Worm (Caenorhabditis elegans) whole organism, young adult: ENCODE data around the gene C01G10.9.

Source experiments
- B0019.2 ChIP-seq: fragments of 200-800 bp; sonication (Bioruptor generic); conservative IDR thresholded peaks from 2 replicates; pipeline ENCODE4 v1.3.6; 2022; ENCODE audit warnings: missing genetic modification reagents, missing genetic modification characterization, missing compliant biosample characterization
- D2030.7 ChIP-seq: fragments of 200-800 bp; sonication (Bioruptor generic); IDR thresholded peaks from 2 replicates; pipeline ENCODE4 v1.3.6; 2022; ENCODE audit warnings: missing genetic modification reagents, missing genetic modification characterization, missing compliant biosample characterization
- F33H1.4 ChIP-seq: fragments of 200-800 bp; sonication (Bioruptor generic); IDR thresholded peaks from 2 replicates; pipeline ENCODE4 v1.3.6; 2022; ENCODE audit warnings: missing genetic modification reagents, missing genetic modification characterization, missing compliant biosample characterization
- F37B4.10 ChIP-seq: fragments of 200-800 bp; sonication (Bioruptor generic); IDR thresholded peaks from 2 replicates; pipeline ENCODE4 v1.3.6; 2022; ENCODE audit warnings: missing genetic modification characterization, missing compliant biosample characterization
- F52B5.7 ChIP-seq: sonication (generic microtip); optimal IDR thresholded peaks from 2 replicates; lab custom pipeline; 2016; ENCODE audit warnings: mild to moderate bottlenecking, missing genetic modification characterization, missing compliant biosample characterization
- K11D2.4 ChIP-seq: fragments of 200-800 bp; sonication (Bioruptor generic); IDR thresholded peaks from 2 replicates; pipeline ENCODE4 v1.3.6; 2022; ENCODE audit warnings: missing genetic modification reagents, missing genetic modification characterization, missing compliant biosample characterization
- Y67H2A.10 ChIP-seq: fragments of 200-800 bp; sonication (Bioruptor generic); conservative IDR thresholded peaks from 2 replicates; pipeline ENCODE4 v1.3.6; 2022; ENCODE audit warnings: missing genetic modification reagents, missing genetic modification characterization, missing compliant biosample characterization
- aptf-2 ChIP-seq: fragments of 200-800 bp; sonication (Bioruptor generic); conservative IDR thresholded peaks from 2 replicates; pipeline ENCODE4 v1.3.6; 2022; ENCODE audit warnings: missing genetic modification reagents, missing genetic modification characterization, missing compliant biosample characterization
- athp-1 ChIP-seq: sonication (generic microtip); optimal IDR thresholded peaks from 2 replicates; lab custom pipeline; 2017; ENCODE audit warnings: mild to moderate bottlenecking, missing genetic modification characterization, missing compliant biosample characterization
- attf-3 ChIP-seq: fragments of 200-800 bp; sonication (Bioruptor generic); conservative IDR thresholded peaks from 2 replicates; pipeline ENCODE4 v1.3.6; 2022; ENCODE audit warnings: missing genetic modification reagents, missing genetic modification characterization, missing compliant biosample characterization
- attf-5 ChIP-seq: fragments of 200-800 bp; sonication (Bioruptor generic); optimal IDR thresholded peaks from 2 replicates; lab custom pipeline; 2018; ENCODE audit warnings: mild to moderate bottlenecking, missing genetic modification characterization, missing compliant biosample characterization
- ceh-91 ChIP-seq: fragments of 200-800 bp; sonication (Bioruptor generic); IDR thresholded peaks from 2 replicates; pipeline ENCODE4 v1.3.6; 2022; ENCODE audit warnings: missing genetic modification reagents, missing genetic modification characterization, missing compliant biosample characterization
- dox-1 ChIP-seq: fragments of 200-800 bp; sonication (Bioruptor generic); IDR thresholded peaks from 2 replicates; pipeline ENCODE4 v1.3.6; 2022; ENCODE audit warnings: missing genetic modification reagents, missing genetic modification characterization, missing compliant biosample characterization
- dpl-1 ChIP-seq: fragments of 150-350 bp; optimal IDR thresholded peaks from 2 replicates; lab custom pipeline; 2014; ENCODE audit warnings: missing biosample characterization, missing genetic modification reagents, missing genetic modification characterization
- efl-1 ChIP-seq: fragments of 150-350 bp; optimal IDR thresholded peaks from 2 replicates; lab custom pipeline; 2014; ENCODE audit warnings: missing biosample characterization, missing genetic modification reagents, missing genetic modification characterization
- egl-18 ChIP-seq: fragments of 200-800 bp; sonication (Bioruptor generic); IDR thresholded peaks from 2 replicates; pipeline ENCODE4 v1.3.6; 2022; ENCODE audit warnings: missing genetic modification reagents, missing genetic modification characterization, missing compliant biosample characterization
- egrh-3 ChIP-seq: fragments of 200-800 bp; sonication (Bioruptor generic); IDR thresholded peaks from 2 replicates; pipeline ENCODE4 v1.3.6; 2022; ENCODE audit warnings: missing genetic modification reagents, missing genetic modification characterization, missing compliant biosample characterization
- ekl-4 ChIP-seq: fragments of 200-800 bp; sonication (Bioruptor generic); IDR thresholded peaks from 2 replicates; pipeline ENCODE4 v1.3.6; 2022; ENCODE audit warnings: missing genetic modification reagents, missing genetic modification characterization, missing compliant biosample characterization
- ets-4 ChIP-seq: fragments of 200-800 bp; sonication (Bioruptor generic); optimal IDR thresholded peaks from 2 replicates; lab custom pipeline; 2018; ENCODE audit warnings: mild to moderate bottlenecking, missing genetic modification characterization, missing compliant biosample characterization
- hlh-26 ChIP-seq: fragments of 200-800 bp; sonication (Bioruptor generic); conservative IDR thresholded peaks from 2 replicates; pipeline ENCODE4 v1.3.6; 2022; ENCODE audit warnings: missing genetic modification reagents, missing genetic modification characterization, missing compliant biosample characterization
- hmg-20 ChIP-seq: fragments of 200-800 bp; sonication (Bioruptor generic); IDR thresholded peaks from 2 replicates; pipeline ENCODE4 v1.3.6; 2022; ENCODE audit warnings: missing genetic modification reagents, missing genetic modification characterization, missing compliant biosample characterization
- hsf-1 ChIP-seq: fragments of 200-800 bp; sonication (Bioruptor generic); IDR thresholded peaks from 2 replicates; pipeline ENCODE4 v1.3.6; 2022; ENCODE audit warnings: missing genetic modification reagents, missing genetic modification characterization, missing compliant biosample characterization
- lsl-1 ChIP-seq: fragments of 200-800 bp; sonication (Bioruptor generic); optimal IDR thresholded peaks from 2 replicates; lab custom pipeline; 2018; ENCODE audit warnings: mild to moderate bottlenecking, missing genetic modification characterization, moderate library complexity, missing compliant biosample characterization
- lsy-27 ChIP-seq: sonication (generic microtip); optimal IDR thresholded peaks from 2 replicates; lab custom pipeline; 2017; ENCODE audit warnings: missing genetic modification characterization, mild to moderate bottlenecking, missing compliant biosample characterization, antibody characterized with exemption, missing genotype, borderline replicate concordance; ENCODE audit not compliant: insufficient read depth
- madf-8 ChIP-seq: fragments of 200-800 bp; sonication (Bioruptor generic); conservative IDR thresholded peaks from 2 replicates; pipeline ENCODE4 v1.3.6; 2022; ENCODE audit warnings: missing genetic modification reagents, missing genetic modification characterization, missing compliant biosample characterization
- mcd-1 ChIP-seq: fragments of 200-800 bp; sonication (Bioruptor generic); IDR thresholded peaks from 2 replicates; pipeline ENCODE4 v1.3.6; 2022; ENCODE audit warnings: missing genetic modification reagents, missing genetic modification characterization, missing compliant biosample characterization
- mxl-1 ChIP-seq: sonication (generic microtip); optimal IDR thresholded peaks from 2 replicates; lab custom pipeline; 2016; ENCODE audit warnings: missing genetic modification characterization, missing compliant biosample characterization
- nfya-1 ChIP-seq: sonication (generic microtip); optimal IDR thresholded peaks from 2 replicates; lab custom pipeline; 2017; ENCODE audit warnings: antibody characterized with exemption, missing compliant biosample characterization, missing genetic modification characterization, borderline replicate concordance; ENCODE audit not compliant: insufficient read depth
- pha-4 ChIP-seq: fragments of 150-350 bp; sonication (generic microtip); optimal IDR thresholded peaks from 2 replicates; lab custom pipeline; 2014; ENCODE audit warnings: missing biosample characterization, missing genetic modification reagents, missing genetic modification characterization
- rcor-1 ChIP-seq: fragments of 200-800 bp; sonication (Bioruptor generic); IDR thresholded peaks from 2 replicates; pipeline ENCODE4 v1.3.6; 2022; ENCODE audit warnings: missing genetic modification reagents, missing genetic modification characterization, missing compliant biosample characterization
- sea-2 ChIP-seq: fragments of 200-800 bp; sonication (Bioruptor generic); IDR thresholded peaks from 2 replicates; pipeline ENCODE4 v1.3.6; 2022; ENCODE audit warnings: missing genetic modification characterization, missing compliant biosample characterization
- snpc-3.4 ChIP-seq: sonication (generic microtip); optimal IDR thresholded peaks from 2 replicates; lab custom pipeline; 2017; ENCODE audit warnings: missing genetic modification characterization, mild to moderate bottlenecking, missing compliant biosample characterization, antibody characterized with exemption, moderate library complexity, missing genotype, missing genetic modification reagents
- snpc-4 ChIP-seq, 5 experiments: fragments of 150-350 bp in 1 of 5; sonication (generic microtip) in 4 of 5; optimal IDR thresholded peaks; 2 replicates each; lab custom pipeline; 2014 to 2018; ENCODE audit warnings: missing genetic modification characterization in 5 of 5, missing biosample characterization in 3 of 5, antibody characterized with exemption in 2 of 5, mild to moderate bottlenecking in 2 of 5, missing compliant biosample characterization in 2 of 5, missing genotype in 2 of 5, moderate library complexity in 2 of 5, missing genetic modification reagents in 1 of 5
- sptf-2 ChIP-seq: fragments of 200-800 bp; sonication (Bioruptor generic); optimal IDR thresholded peaks from 2 replicates; lab custom pipeline; 2018; ENCODE audit warnings: mild to moderate bottlenecking, missing genetic modification characterization, missing compliant biosample characterization
- tbx-9 ChIP-seq: sonication (generic microtip); optimal IDR thresholded peaks from 2 replicates; lab custom pipeline; 2016; ENCODE audit warnings: borderline replicate concordance, missing genetic modification characterization, inconsistent platforms, missing compliant biosample characterization
- tlf-1 ChIP-seq: fragments of 200-800 bp; sonication (Bioruptor generic); optimal IDR thresholded peaks from 2 replicates; lab custom pipeline; 2018; ENCODE audit warnings: mild to moderate bottlenecking, missing genetic modification characterization, missing compliant biosample characterization
- ztf-28 ChIP-seq: fragments of 200-800 bp; sonication (Bioruptor generic); IDR thresholded peaks from 2 replicates; pipeline ENCODE4 v1.3.6; 2022; ENCODE audit warnings: missing genetic modification reagents, missing genetic modification characterization, missing compliant biosample characterization
- ztf-3 ChIP-seq: fragments of 200-800 bp; sonication (Bioruptor generic); optimal IDR thresholded peaks from 2 replicates; lab custom pipeline; 2018; ENCODE audit warnings: mild to moderate bottlenecking, missing genetic modification characterization, missing compliant biosample characterization
- ztf-6 ChIP-seq: fragments of 200-800 bp; sonication (Bioruptor generic); IDR thresholded peaks from 2 replicates; pipeline ENCODE4 v1.3.6; 2022; ENCODE audit warnings: missing genetic modification reagents, missing genetic modification characterization, missing compliant biosample characterization

The C01G10.9 gene

ce11 chrV:15059534-15059933 lies 22.8 kb upstream of the C01G10.9 start, which contains the start of the genes mcm-3 and C25D7.15 (continued):
- TF ChIP-seq lsl-1 (GFP tag; lab: Kevin White, UChicago) (peak; percentile 78), mcd-1 (GFP tag; lab: Robert Waterston, UW) (peak; percentile 49), Y67H2A.10 (GFP tag; lab: Robert Waterston, UW) (no peak), ztf-6 (GFP tag; lab: Robert Waterston, UW) (no peak), B0019.2 (GFP tag; lab: Robert Waterston, UW) (peak; percentile 84), athp-1 (tag; lab: Kevin White, UChicago) (no peak), D2030.7 (GFP tag; lab: Robert Waterston, UW) (peak; percentile 87), hlh-26 (GFP tag; lab: Robert Waterston, UW) (no peak), F52B5.7 (tag; lab: Kevin White, UChicago) (no peak), hsf-1 (peak; percentile 87), K11D2.4 (GFP tag; lab: Robert Waterston, UW) (no peak), madf-8 (GFP tag; lab: Robert Waterston, UW) (peak; percentile 90), efl-1 (GFP tag; lab: Kevin White, UChicago) (peak; percentile 96), nfya-1 (tag; lab: Kevin White, UChicago) (no peak), attf-5 (no peak), sea-2 (GFP tag; lab: Robert Waterston, UW) (no peak), rcor-1 (peak; percentile 50), ekl-4 (GFP tag; lab: Robert Waterston, UW) (no peak), mxl-1 (tag; lab: Kevin White, UChicago) (no peak), egl-18 (no peak), dox-1 (GFP tag; lab: Robert Waterston, UW) (peak; percentile 69; the same call in 1 of the 2 replicates), lsy-27 (tag; lab: Kevin White, UChicago) (no peak), dpl-1 (peak; percentile 89), aptf-2 (GFP tag; lab: Robert Waterston, UW) (no peak), snpc-3.4 (tag; lab: Kevin White, UChicago) (peak; percentile 84), tlf-1 (GFP tag; lab: Kevin White, UChicago) (peak; percentile 68), F37B4.10 (GFP tag; lab: Robert Waterston, UW) (no peak), hmg-20 (no peak), egrh-3 (GFP tag; lab: Robert Waterston, UW) (no peak), tbx-9 (tag; lab: Kevin White, UChicago) (no peak), ets-4 (GFP tag; lab: Kevin White, UChicago) (no peak), attf-3 (GFP tag; lab: Robert Waterston, UW) (0 out of 2 replicates have a peak, but pooled peaks have one; percentile 42), ztf-3 (GFP tag; lab: Kevin White, UChicago) (no peak), snpc-4 (GFP tag; optimal IDR thresholded peaks at IDR 0.05; lab: Kevin White, UChicago) (no peak), snpc-4 (tag; optimal IDR thresholded peaks at IDR 0.05; lab: Kevin White, UChicago) (peak in 1 of 4 experiments; percentile 42), sptf-2 (GFP tag; lab: Kevin White, UChicago) (no peak), ztf-28 (no peak), ceh-91 (GFP tag; lab: Robert Waterston, UW) (peak; percentile 89)
- TF ChIP-seq, all 124 proteins: peak for 32

ce11 chrV:15060595-15060994 lies 21.7 kb upstream of the C01G10.9 start:
- no peak for TF ChIP-seq F52B5.7 (tag; lab: Kevin White, UChicago)
- TF ChIP-seq pha-4 (tag; lab: Kevin White, UChicago), result no peak
- TF ChIP-seq lsl-1 (GFP tag; lab: Kevin White, UChicago), result peak; percentile 77
- peak; percentile 55; the same call in 1 of the 2 replicates for TF ChIP-seq F33H1.4 (GFP tag; lab: Robert Waterston, UW)
- TF ChIP-seq ceh-91 (GFP tag; lab: Robert Waterston, UW), result no peak
